Fruit fly (Drosophila melanogaster) whole organism, embryonic: Measurements from ENCODE around the gene GluProRS.

Experiments used
- BEAF-32 ChIP-seq: fragments of 200-800 bp; sonication (Bioruptor generic); optimal IDR thresholded peaks from 3 replicates; lab custom pipeline; 2017; ENCODE audit warnings: missing biosample characterization, missing genetic modification characterization, mild to moderate bottlenecking, moderate library complexity, missing genetic modification reagents
- CG12104 ChIP-seq: fragments of 200-800 bp; sonication (Bioruptor generic); optimal IDR thresholded peaks from 3 replicates; lab custom pipeline; 2016; ENCODE audit warnings: missing biosample characterization, missing genetic modification characterization
- CG12659 ChIP-seq: fragments of 200-800 bp; sonication (Bioruptor generic); optimal IDR thresholded peaks from 3 replicates; lab custom pipeline; 2017; ENCODE audit warnings: mild to moderate bottlenecking, missing biosample characterization, missing genetic modification reagents, missing genetic modification characterization
- CG13287 ChIP-seq: fragments of 200-800 bp; sonication (Bioruptor generic); IDR thresholded peaks from 2 replicates; pipeline ENCODE4 v1.3.6; 2022; ENCODE audit warnings: missing biosample characterization, missing genetic modification characterization; ENCODE audit not compliant: partially characterized antibody
- CG13424 ChIP-seq: fragments of 200-800 bp; sonication (Bioruptor generic); optimal IDR thresholded peaks from 2 replicates; lab custom pipeline; 2019; ENCODE audit warnings: missing biosample characterization, mild to moderate bottlenecking, missing genetic modification characterization, moderate library complexity
- CG15011 ChIP-seq: fragments of 200-800 bp; sonication (Bioruptor generic); optimal IDR thresholded peaks from 3 replicates; lab custom pipeline; 2018; ENCODE audit warnings: missing biosample characterization, mild to moderate bottlenecking, missing genetic modification characterization
- CG1529 ChIP-seq: fragments of 200-800 bp; sonication (Bioruptor generic); optimal IDR thresholded peaks from 3 replicates; lab custom pipeline; 2018; ENCODE audit warnings: missing biosample characterization, missing genetic modification characterization
- CG17612 ChIP-seq: fragments of 200-800 bp; sonication (Bioruptor generic); IDR thresholded peaks from 2 replicates; pipeline ENCODE4 v1.3.6; 2022; ENCODE audit warnings: missing biosample characterization, missing genetic modification characterization
- CG18599 ChIP-seq: fragments of 200-800 bp; sonication (Bioruptor generic); optimal IDR thresholded peaks from 3 replicates; lab custom pipeline; 2017; ENCODE audit warnings: missing biosample characterization, missing genetic modification characterization, mild to moderate bottlenecking, moderate library complexity, missing genetic modification reagents
- CG18619 ChIP-seq: fragments of 200-800 bp; sonication (Bioruptor generic); optimal IDR thresholded peaks from 3 replicates; lab custom pipeline; 2017; ENCODE audit warnings: missing biosample characterization, mild to moderate bottlenecking, missing genetic modification characterization
- CG2116 ChIP-seq: fragments of 200-800 bp; sonication (Bioruptor generic); optimal IDR thresholded peaks from 3 replicates; lab custom pipeline; 2018; ENCODE audit warnings: missing biosample characterization, mild to moderate bottlenecking, missing genetic modification characterization
- CG2202 ChIP-seq: fragments of 200-800 bp; sonication (Bioruptor generic); optimal IDR thresholded peaks from 2 replicates; lab custom pipeline; 2018; ENCODE audit warnings: missing biosample characterization, mild to moderate bottlenecking, missing genetic modification characterization
- CG2712 ChIP-seq: fragments of 200-800 bp; optimal IDR thresholded peaks from 3 replicates; lab custom pipeline; 2019; ENCODE audit warnings: missing biosample characterization, mild to moderate bottlenecking, missing genetic modification characterization, moderate library complexity
- CG2889 ChIP-seq: fragments of 200-800 bp; sonication (Bioruptor generic); IDR thresholded peaks from 3 replicates; pipeline ENCODE4 v1.3.6; 2022; ENCODE audit warnings: missing biosample characterization, missing genetic modification characterization
- CG3407 ChIP-seq: fragments of 200-800 bp; sonication (Bioruptor generic); optimal IDR thresholded peaks from 2 replicates; lab custom pipeline; 2018; ENCODE audit warnings: missing biosample characterization, mild to moderate bottlenecking, missing genetic modification characterization
- CG4820 ChIP-seq: fragments of 200-800 bp; sonication (Bioruptor generic); optimal IDR thresholded peaks from 3 replicates; lab custom pipeline; 2016; ENCODE audit warnings: missing biosample characterization, missing genetic modification characterization
- CG5180 ChIP-seq: fragments of 200-800 bp; sonication (Bioruptor generic); optimal IDR thresholded peaks from 3 replicates; lab custom pipeline; 2017; ENCODE audit warnings: missing biosample characterization, missing genetic modification characterization, mild to moderate bottlenecking, moderate library complexity, missing genetic modification reagents
- CG6175 ChIP-seq: fragments of 200-800 bp; sonication (Bioruptor generic); IDR thresholded peaks from 3 replicates; pipeline ENCODE4 v1.3.6; 2022; ENCODE audit warnings: missing biosample characterization, missing genetic modification characterization
- CG6813 ChIP-seq: fragments of 200-800 bp; sonication (Bioruptor generic); optimal IDR thresholded peaks from 2 replicates; lab custom pipeline; 2017; ENCODE audit warnings: missing biosample characterization, missing genetic modification characterization, mild to moderate bottlenecking, moderate library complexity, missing genetic modification reagents
- CG8765 ChIP-seq: fragments of 200-800 bp; sonication (Bioruptor generic); IDR thresholded peaks from 2 replicates; pipeline ENCODE4 v1.3.6; 2022; ENCODE audit warnings: missing biosample characterization, missing genetic modification characterization
- CkIIα-i1 ChIP-seq: fragments of 200-800 bp; sonication (Bioruptor generic); IDR thresholded peaks from 2 replicates; pipeline ENCODE4 v1.3.6; 2022; ENCODE audit warnings: missing biosample characterization, missing genetic modification characterization
- Doc2 ChIP-seq: fragments of 200-800 bp; sonication (Bioruptor generic); IDR thresholded peaks from 2 replicates; pipeline ENCODE4 v1.3.6; 2022; ENCODE audit warnings: missing biosample characterization, missing genetic modification characterization
- E2f1 ChIP-seq: fragments of 200-800 bp; sonication (Bioruptor generic); IDR thresholded peaks from 2 replicates; pipeline ENCODE4 v1.3.6; 2022; ENCODE audit warnings: missing biosample characterization, missing genetic modification characterization
- Eip74EF ChIP-seq, 2 experiments: fragments of 200-800 bp in 1 of 2; fragments of >200 bp in 1 of 2; sonication (Bioruptor generic) in 1 of 2; optimal IDR thresholded peaks; 2 replicates each; lab custom pipeline; 2017 to 2019; ENCODE audit warnings: missing biosample characterization in 2 of 2, missing genetic modification characterization in 2 of 2, mild to moderate bottlenecking in 1 of 2, moderate library complexity in 1 of 2
- H15 ChIP-seq: fragments of 200-800 bp; sonication (Bioruptor generic); IDR thresholded peaks from 3 replicates; pipeline ENCODE4 v1.3.6; 2022; ENCODE audit warnings: missing biosample characterization, missing genetic modification characterization
- Hmx ChIP-seq: fragments of 200-800 bp; sonication (Bioruptor generic); optimal IDR thresholded peaks from 2 replicates; lab custom pipeline; 2016; ENCODE audit warnings: missing biosample characterization, missing genetic modification characterization
- Hr78 ChIP-seq, 2 experiments: fragments of 200-800 bp in 1 of 2; fragments of >200 bp in 1 of 2; sonication (Bioruptor generic) in 1 of 2; optimal IDR thresholded peaks; 2 replicates each; lab custom pipeline; 2017 to 2019; ENCODE audit warnings: missing biosample characterization in 2 of 2, missing genetic modification characterization in 2 of 2, mild to moderate bottlenecking in 1 of 2, moderate library complexity in 1 of 2
- Lim3 ChIP-seq: fragments of 200-800 bp; sonication (Bioruptor generic); IDR thresholded peaks from 2 replicates; pipeline ENCODE4 v1.3.6; 2022; ENCODE audit warnings: missing biosample characterization, missing genetic modification characterization
- MTF-1 ChIP-seq: fragments of 200-800 bp; sonication (Bioruptor generic); optimal IDR thresholded peaks from 2 replicates; lab custom pipeline; 2018; ENCODE audit warnings: missing biosample characterization, mild to moderate bottlenecking, missing genetic modification characterization, borderline replicate concordance
- NFAT ChIP-seq: fragments of 200-800 bp; sonication (Bioruptor generic); IDR thresholded peaks from 2 replicates; pipeline ENCODE4 v1.3.6; 2022; ENCODE audit warnings: missing biosample characterization, missing genetic modification characterization
- Nf-YA ChIP-seq: fragments of 200-800 bp; sonication (Bioruptor generic); IDR thresholded peaks from 2 replicates; pipeline ENCODE4 v1.3.6; 2022; ENCODE audit warnings: missing biosample characterization, missing genetic modification characterization
- Opbp ChIP-seq: fragments of 200-800 bp; sonication (Bioruptor generic); IDR thresholded peaks from 3 replicates; pipeline ENCODE4 v1.3.6; 2022; ENCODE audit warnings: missing biosample characterization, missing genetic modification characterization; ENCODE audit not compliant: partially characterized antibody
- abd-A ChIP-seq: fragments of 200-800 bp; sonication (Bioruptor generic); optimal IDR thresholded peaks from 3 replicates; lab custom pipeline; 2019; ENCODE audit warnings: missing biosample characterization, mild to moderate bottlenecking, missing genetic modification characterization, moderate library complexity
- ara ChIP-seq: fragments of 200-800 bp; sonication (Bioruptor generic); IDR thresholded peaks from 2 replicates; pipeline ENCODE4 v1.3.6; 2022; ENCODE audit warnings: missing biosample characterization, missing genetic modification characterization
- ase ChIP-seq: fragments of 200-800 bp; sonication (Bioruptor generic); IDR thresholded peaks from 3 replicates; pipeline ENCODE4 v1.3.6; 2022; ENCODE audit warnings: missing biosample characterization, missing genetic modification characterization
- ash1 ChIP-seq: fragments of 200-800 bp; sonication (Bioruptor generic); optimal IDR thresholded peaks from 2 replicates; lab custom pipeline; 2018; ENCODE audit warnings: missing biosample characterization, mild to moderate bottlenecking, missing genetic modification characterization
- cad ChIP-seq: fragments of >200 bp; optimal IDR thresholded peaks from 2 replicates; lab custom pipeline; 2017; ENCODE audit warnings: missing biosample characterization, missing genetic modification characterization
- crol ChIP-seq: fragments of 200-800 bp; sonication (Bioruptor generic); IDR thresholded peaks from 2 replicates; pipeline ENCODE4 v1.3.6; 2022; ENCODE audit warnings: missing biosample characterization, missing genetic modification characterization
- dysf ChIP-seq: fragments of 200-800 bp; sonication (Bioruptor generic); IDR thresholded peaks from 3 replicates; pipeline ENCODE4 v1.3.6; 2022; ENCODE audit warnings: missing biosample characterization, missing genetic modification characterization
- ems ChIP-seq: fragments of 200-800 bp; sonication (Bioruptor generic); optimal IDR thresholded peaks from 3 replicates; lab custom pipeline; 2016; ENCODE audit warnings: missing biosample characterization, missing genetic modification characterization
- ewg ChIP-seq: fragments of 200-800 bp; sonication (Bioruptor generic); optimal IDR thresholded peaks from 3 replicates; lab custom pipeline; 2017; ENCODE audit warnings: mild to moderate bottlenecking, missing biosample characterization, missing genetic modification reagents, missing genetic modification characterization
- ftz-f1 ChIP-seq: fragments of 200-800 bp; sonication (Bioruptor generic); optimal IDR thresholded peaks from 2 replicates; lab custom pipeline; 2016; ENCODE audit warnings: missing biosample characterization, missing genetic modification characterization
- gce ChIP-seq: fragments of 200-800 bp; sonication (Bioruptor generic); IDR thresholded peaks from 3 replicates; pipeline ENCODE4 v1.3.6; 2022; ENCODE audit warnings: missing biosample characterization, missing genetic modification characterization
- gsb-n ChIP-seq: fragments of 200-800 bp; sonication (Bioruptor generic); optimal IDR thresholded peaks from 3 replicates; lab custom pipeline; 2018; ENCODE audit warnings: missing biosample characterization, mild to moderate bottlenecking, missing genetic modification characterization
- hth ChIP-seq: fragments of >200 bp; optimal IDR thresholded peaks from 2 replicates; lab custom pipeline; 2017; ENCODE audit warnings: inconsistent platforms
- nerfin-1 ChIP-seq: fragments of 200-800 bp; sonication (Bioruptor generic); optimal IDR thresholded peaks from 3 replicates; lab custom pipeline; 2019; ENCODE audit warnings: missing biosample characterization, mild to moderate bottlenecking, missing genetic modification characterization, moderate library complexity
- pb ChIP-seq: fragments of 200-800 bp; sonication (Bioruptor generic); optimal IDR thresholded peaks from 3 replicates; lab custom pipeline; 2016; ENCODE audit warnings: missing biosample characterization, missing genetic modification characterization
- pzg ChIP-seq: fragments of 200-800 bp; sonication (Bioruptor generic); optimal IDR thresholded peaks from 3 replicates; lab custom pipeline; 2018; ENCODE audit warnings: missing biosample characterization, mild to moderate bottlenecking, missing genetic modification characterization, moderate library complexity
- sd ChIP-seq: fragments of 200-800 bp; sonication (Bioruptor generic); optimal IDR thresholded peaks from 3 replicates; lab custom pipeline; 2018; ENCODE audit warnings: missing biosample characterization, mild to moderate bottlenecking, missing genetic modification characterization, moderate library complexity
- sim ChIP-seq: fragments of 200-800 bp; sonication (Bioruptor generic); IDR thresholded peaks from 2 replicates; pipeline ENCODE4 v1.3.6; 2022; ENCODE audit warnings: missing biosample characterization, missing genetic modification characterization
- slou ChIP-seq: fragments of 200-800 bp; sonication (Bioruptor generic); optimal IDR thresholded peaks from 3 replicates; lab custom pipeline; 2016; ENCODE audit warnings: missing biosample characterization, missing genetic modification characterization
- tx ChIP-seq: fragments of 200-800 bp; sonication (Bioruptor generic); optimal IDR thresholded peaks from 2 replicates; lab custom pipeline; 2016; ENCODE audit warnings: missing biosample characterization, missing genetic modification characterization

GluProRS gene

DNA sequence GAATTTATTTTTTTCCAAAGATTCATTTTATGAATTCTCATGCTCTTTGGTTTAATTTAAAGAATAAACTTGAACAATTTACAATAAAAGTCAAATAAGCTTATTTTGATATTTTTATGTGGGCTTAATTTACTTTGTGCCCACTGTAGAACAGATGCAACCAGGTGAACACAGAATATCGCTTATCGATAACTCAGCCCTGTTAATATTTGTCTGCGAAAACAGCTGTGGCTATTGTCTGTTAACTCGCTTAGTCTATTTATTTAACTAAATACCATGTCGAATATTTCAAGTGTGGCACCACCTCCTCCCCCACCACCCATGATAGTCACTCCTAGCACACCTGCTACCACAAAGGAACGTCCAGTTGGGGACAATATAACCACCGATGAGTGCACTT is 37.3 kb upstream of the GluProRS start, which contains the start of gene CG33108 (continued):
- TF ChIP-seq CG18619 (GFP tag; lab: Kevin White, UChicago), result no peak
- no peak for TF ChIP-seq ase (GFP tag; lab: Robert Waterston, UW)
- TF ChIP-seq pb (GFP tag; lab: Kevin White, UChicago), result no peak
- TF ChIP-seq CG17612, result no peak
- TF ChIP-seq CG12104 (GFP tag; lab: Kevin White, UChicago), result no peak
- TF ChIP-seq gsb-n (tag; lab: Kevin White, UChicago), result no peak
- TF ChIP-seq Hr78 (GFP tag; optimal IDR thresholded peaks at IDR 0.05; lab: Kevin White, UChicago), result no peak
- TF ChIP-seq ems, result no peak
- no peak for TF ChIP-seq nerfin-1 (tag; lab: Kevin White, UChicago)
- no peak for TF ChIP-seq NFAT
- TF ChIP-seq dysf (GFP tag; lab: Robert Waterston, UW), result no peak
- TF ChIP-seq CG13287 (GFP tag; lab: Robert Waterston, UW), result peak; percentile 31; the same call in 1 of the 2 replicates
- TF ChIP-seq CG4820 (GFP tag; lab: Kevin White, UChicago), result no peak
- no peak for TF ChIP-seq CG13424 (tag; lab: Kevin White, UChicago)
- TF ChIP-seq CG3407 (GFP tag; lab: Kevin White, UChicago), result no peak
- no peak for TF ChIP-seq CG2202
- TF ChIP-seq gce (GFP tag; lab: Robert Waterston, UW), result no peak
- no peak for TF ChIP-seq CG6175
- no peak for TF ChIP-seq MTF-1 (GFP tag; lab: Kevin White, UChicago)
- TF ChIP-seq CG6813 (GFP tag; lab: Kevin White, UChicago), result no peak
- peak; percentile 39 for TF ChIP-seq CG12659
- TF ChIP-seq pzg, result peak; percentile 34
- TF ChIP-seq ash1 (GFP tag; lab: Kevin White, UChicago), result no peak
- TF ChIP-seq CG1529 (GFP tag; lab: Kevin White, UChicago), result no peak
- TF ChIP-seq Nf-YA (GFP tag; lab: Robert Waterston, UW), result no peak
- TF ChIP-seq ftz-f1 (GFP tag; lab: Kevin White, UChicago), result no peak
- TF ChIP-seq CG2712, result no peak
- TF ChIP-seq CG2889 (GFP tag; lab: Robert Waterston, UW), result no peak
- TF ChIP-seq CG2116, result peak; percentile 19
- no peak for TF ChIP-seq crol
- no peak for TF ChIP-seq sd (tag; lab: Kevin White, UChicago)
- TF ChIP-seq Doc2 (GFP tag; lab: Robert Waterston, UW), result no peak
- TF ChIP-seq cad (GFP tag; lab: Kevin White, UChicago), result no peak
- no peak for TF ChIP-seq ara (GFP tag; lab: Robert Waterston, UW)
- TF ChIP-seq E2f1 (GFP tag; lab: Robert Waterston, UW), result no peak
- no peak for TF ChIP-seq H15 (GFP tag; lab: Robert Waterston, UW)
- no peak for TF ChIP-seq sim
- TF ChIP-seq Hmx, result no peak
- TF ChIP-seq abd-A (tag; lab: Kevin White, UChicago), result no peak
- 0 out of 3 replicates have a peak, but pooled peaks have one; percentile 39 for TF ChIP-seq Opbp (GFP tag; lab: Robert Waterston, UW)
- no peak for TF ChIP-seq CG8765 (GFP tag; lab: Robert Waterston, UW)
- TF ChIP-seq Lim3 (GFP tag; lab: Robert Waterston, UW), result no peak
- TF ChIP-seq CG18599 (GFP tag; lab: Kevin White, UChicago), result no peak
- TF ChIP-seq CG5180 (GFP tag; lab: Kevin White, UChicago), result no peak
- TF ChIP-seq CG15011 (GFP tag; lab: Kevin White, UChicago), result no peak
- peak; percentile 7 for TF ChIP-seq BEAF-32 (GFP tag; lab: Kevin White, UChicago)
- no peak for TF ChIP-seq hth
- no peak for TF ChIP-seq CkIIα-i1
- TF ChIP-seq ewg (GFP tag; lab: Kevin White, UChicago), result no peak
- no peak for TF ChIP-seq slou (GFP tag; lab: Kevin White, UChicago)
- no peak for TF ChIP-seq Eip74EF (GFP tag; optimal IDR thresholded peaks at IDR 0.05; lab: Kevin White, UChicago)
- TF ChIP-seq tx (GFP tag; lab: Kevin White, UChicago), result no peak
